1 fruit fly cellular context compared by ENCODE assay signal in genomic region chr3L:7518351-7519102, dm6.
TF ChIP-seq lines count a peak whose summit lies in the region.

Gene ltl (plus strand): TSS chr3L:7518997.

TF ChIP-seq in whole organism, embryonic, 481 proteins besides CTCF, POLR2A, EP300 and RAD21 (continued from another document):
- TF ChIP-seq br (optimal IDR thresholded peaks at IDR 0.05; lab: Kevin White, UChicago) = no peak
- TF ChIP-seq slp2 (GFP tag; optimal IDR thresholded peaks at IDR 0.05; lab: Kevin White, UChicago) = no peak
- TF ChIP-seq Ssrp (tag; optimal IDR thresholded peaks at IDR 0.05; lab: Kevin White, UChicago) = no peak
- TF ChIP-seq fru (optimal IDR thresholded peaks at IDR 0.05; lab: Kevin White, UChicago) = no peak
- peak in 1 of 2 experiments; percentile 46 for TF ChIP-seq Trl (optimal IDR thresholded peaks at IDR 0.05; lab: Kevin White, UChicago)
- no peak for TF ChIP-seq Trl (GFP tag; optimal IDR thresholded peaks at IDR 0.05; lab: Kevin White, UChicago)
- TF ChIP-seq BEAF-32 (GFP tag; optimal IDR thresholded peaks at IDR 0.05; lab: Kevin White, UChicago) = no peak
- TF ChIP-seq CG13123 (GFP tag; optimal IDR thresholded peaks at IDR 0.05; lab: Kevin White, UChicago) = no peak
- no peak for TF ChIP-seq CG11696 (GFP tag; IDR thresholded peaks at IDR 0.05; lab: Robert Waterston, UW)
- TF ChIP-seq CG34224 (GFP tag; IDR thresholded peaks at IDR 0.05; lab: Robert Waterston, UW; ENCODE audit: partially characterized antibody) = 0 out of 3 replicates have a peak, but pooled peaks have one; percentile 13
- TF ChIP-seq CG9437 (GFP tag; optimal IDR thresholded peaks at IDR 0.05; lab: Kevin White, UChicago) = no peak
- TF ChIP-seq twi (tag; optimal IDR thresholded peaks at IDR 0.05; lab: Kevin White, UChicago) = peak; percentile 96
- no peak for TF ChIP-seq ken (GFP tag; IDR thresholded peaks at IDR 0.05; lab: Robert Waterston, UW)
- TF ChIP-seq D (optimal IDR thresholded peaks at IDR 0.05; lab: Kevin White, UChicago) = no peak
- TF ChIP-seq D (GFP tag; optimal IDR thresholded peaks at IDR 0.05; lab: Kevin White, UChicago) = no peak
- no peak for TF ChIP-seq Atf3 (GFP tag; optimal IDR thresholded peaks at IDR 0.05; lab: Kevin White, UChicago)
- no peak for TF ChIP-seq CG1792 (GFP tag; optimal IDR thresholded peaks at IDR 0.05; lab: Kevin White, UChicago)
- TF ChIP-seq MESR4 (GFP tag; optimal IDR thresholded peaks at IDR 0.05; lab: Kevin White, UChicago) = no peak
- no peak for TF ChIP-seq Stat92E (GFP tag; optimal IDR thresholded peaks at IDR 0.05; lab: Kevin White, UChicago)
